Fruit fly (Drosophila melanogaster): ENCODE data around the gene Ufd1.

dm6 chr3L:11074043-11074853 is 48.8 kb downstream of the Ufd1 start, which contains the start of the genes Pfdn2 and Noc1:
- TF ChIP-seq CG6276 (GFP tag; optimal IDR thresholded peaks at IDR 0.05) (no peak), CG6163 (GFP tag; IDR thresholded peaks at IDR 0.05) (no peak), Sox15 (GFP tag; optimal IDR thresholded peaks at IDR 0.05) (no peak), spab (GFP tag; optimal IDR thresholded peaks at IDR 0.05) (no peak), CG6854 (GFP tag; optimal IDR thresholded peaks at IDR 0.05) (peak; percentile 20), CG31627 (GFP tag; optimal IDR thresholded peaks at IDR 0.05) (peak; percentile 51), CG16779 (tag; optimal IDR thresholded peaks at IDR 0.05) (no peak), Hr39 (GFP tag; optimal IDR thresholded peaks at IDR 0.05) (no peak), OdsH (GFP tag; optimal IDR thresholded peaks at IDR 0.05) (no peak), Blimp-1 (GFP tag; optimal IDR thresholded peaks at IDR 0.05) (no peak), CG3032 (tag; optimal IDR thresholded peaks at IDR 0.05) (peak; percentile 31)

Data from whole organism, prepupa.